Worm (Caenorhabditis elegans): ENCODE data around the gene srt-14.
"Not testable (repeated sequence)": the region's sequence is repeated elsewhere in the genome, so short reads cannot be mapped to it uniquely, and the experiment has no call there.

srt-14 gene

ce11 chrV:4299741-4300140 is 43.4 kb upstream of the srt-14 start, which contains the start of gene ZC132.3:
Gene ZC132.3, minus strand, starts transcription at chrV:4299841.
- TF ChIP-seq fkh-8 (tag; optimal IDR thresholded peaks at IDR 0.05) (no peak), rnt-1 (tag; optimal IDR thresholded peaks at IDR 0.05) (no peak), mep-1 (tag; optimal IDR thresholded peaks at IDR 0.05) (no peak), lin-35 (GFP tag; optimal IDR thresholded peaks at IDR 0.05) (no peak), hlh-4 (tag; optimal IDR thresholded peaks at IDR 0.05) (no peak), mdl-1 (tag; optimal IDR thresholded peaks at IDR 0.05) (no peak), C16A3.4 (tag; optimal IDR thresholded peaks at IDR 0.05) (no peak), jun-1 (tag; optimal IDR thresholded peaks at IDR 0.05) (no peak), egl-27 (tag; optimal IDR thresholded peaks at IDR 0.05) (no peak), snu-23 (GFP tag; optimal IDR thresholded peaks at IDR 0.05) (no peak), lin-14 (GFP tag; optimal IDR thresholded peaks at IDR 0.05) (no peak), nhr-11 (tag; optimal IDR thresholded peaks at IDR 0.05) (no peak), nhr-12 (tag; optimal IDR thresholded peaks at IDR 0.05) (no peak)

- TF ChIP-seq C16A3.4 (tag; optimal IDR thresholded peaks at IDR 0.05) (no peak), mdl-1 (tag; optimal IDR thresholded peaks at IDR 0.05) (no peak)
These were observed 42.2 kb upstream of the srt-14 start, which contains the start of gene ZC132.11 for ce11 chrV:4298579-4298978. Gene ZC132.11, minus strand, starts transcription at chrV:4298679.

- TF ChIP-seq unc-86 (tag; optimal IDR thresholded peaks at IDR 0.05) = no peak
- no peak for TF ChIP-seq nhr-71 (tag; optimal IDR thresholded peaks at IDR 0.05)
- TF ChIP-seq F16B12.6 (tag; optimal IDR thresholded peaks at IDR 0.05) = no peak
- TF ChIP-seq zip-4 (GFP tag; optimal IDR thresholded peaks at IDR 0.05) = no peak
- TF ChIP-seq vab-15 (tag; optimal IDR thresholded peaks at IDR 0.05) = no peak
- no peak for TF ChIP-seq ztf-11 (tag; optimal IDR thresholded peaks at IDR 0.05)
- TF ChIP-seq blmp-1 (tag; optimal IDR thresholded peaks at IDR 0.05) = no peak
These were observed 39.5 kb upstream of the srt-14 start, which contains the start of gene F47D2.11 for ce11 chrV:4295920-4296319. Gene F47D2.11, minus strand, starts transcription at chrV:4296020.

ce11 chrV:4293425-4293824 is 37.1 kb upstream of the srt-14 start, which contains the start of gene srh-194:
Gene srh-194, minus strand, starts transcription at chrV:4293525.
- TF ChIP-seq nhr-85 (tag) = peak; percentile 6

ce11 chrV:4290093-4290492 is 33.7 kb upstream of the srt-14 start, which contains the start of gene srh-193:
Gene srh-193, minus strand, starts transcription at chrV:4290193.
- not testable (repeated sequence) for TF ChIP-seq efl-1 (optimal IDR thresholded peaks at IDR 0.05)
- peak in 1 of 2 experiments; percentile 71 for TF ChIP-seq efl-1 (GFP tag; optimal IDR thresholded peaks at IDR 0.05 in 1 of 2)

ce11 chrV:4284737-4285136 is 28.4 kb upstream of the srt-14 start, which contains the start of gene srt-19:
Gene srt-19, plus strand, starts transcription at chrV:4285037.
- not testable (repeated sequence) for TF ChIP-seq snu-23 (GFP tag; optimal IDR thresholded peaks at IDR 0.05); tbx-2 (tag; optimal IDR thresholded peaks at IDR 0.05); fkh-4 (tag; optimal IDR thresholded peaks at IDR 0.05; ENCODE audit: borderline replicate concordance)

- not testable (repeated sequence) for TF ChIP-seq nhr-85 (tag); aly-2 (tag; optimal IDR thresholded peaks at IDR 0.05); nhr-47 (tag; optimal IDR thresholded peaks at IDR 0.05)
These were observed 25.3 kb upstream of the srt-14 start, which contains the start of gene srt-37 for ce11 chrV:4281699-4282098. Gene srt-37, minus strand, starts transcription at chrV:4281799.

- TF ChIP-seq skn-1 (tag; optimal IDR thresholded peaks at IDR 0.05); mep-1 (tag; optimal IDR thresholded peaks at IDR 0.05); lir-3 (tag; optimal IDR thresholded peaks at IDR 0.05; ENCODE audit: poor library complexity): not testable (repeated sequence)
These were observed 22.4 kb upstream of the srt-14 start, which contains the start of gene srt-20 for ce11 chrV:4278735-4279134. Gene srt-20, minus strand, starts transcription at chrV:4278835.

Data from whole organism, L1 larva.